Worm (Caenorhabditis elegans) whole organism, L3 larva: ENCODE results near the gene cnc-10.

Experiments used
- ama-1 ChIP-seq: fragments of 150-350 bp; optimal IDR thresholded peaks from 2 replicates; lab custom pipeline; 2018
- ceh-82 ChIP-seq: fragments of 150-350 bp; optimal IDR thresholded peaks from 2 replicates; lab custom pipeline; 2014; ENCODE audit warnings: missing biosample characterization, missing genetic modification characterization
- nhr-28 ChIP-seq: fragments of 150-350 bp; optimal IDR thresholded peaks from 2 replicates; lab custom pipeline; 2014; ENCODE audit warnings: missing biosample characterization, missing genetic modification characterization
- nhr-76 ChIP-seq: fragments of 150-350 bp; sonication (generic microtip); optimal IDR thresholded peaks from 5 replicates; lab custom pipeline; 2014; ENCODE audit warnings: missing biosample characterization, missing genetic modification characterization
- nhr-77 ChIP-seq: fragments of 150-350 bp; optimal IDR thresholded peaks from 2 replicates; lab custom pipeline; 2014; ENCODE audit warnings: missing biosample characterization, missing genetic modification characterization
- skn-1 ChIP-seq: fragments of 150-350 bp; optimal IDR thresholded peaks from 2 replicates; lab custom pipeline; 2014; ENCODE audit warnings: missing biosample characterization, missing genetic modification characterization
- snpc-4 ChIP-seq: fragments of 150-350 bp; optimal IDR thresholded peaks from 2 replicates; lab custom pipeline; 2014; ENCODE audit warnings: missing biosample characterization, missing genetic modification characterization
- zag-1 ChIP-seq: fragments of 150-350 bp; optimal IDR thresholded peaks from 2 replicates; lab custom pipeline; 2014; ENCODE audit warnings: missing biosample characterization, missing genetic modification characterization

DNA sequence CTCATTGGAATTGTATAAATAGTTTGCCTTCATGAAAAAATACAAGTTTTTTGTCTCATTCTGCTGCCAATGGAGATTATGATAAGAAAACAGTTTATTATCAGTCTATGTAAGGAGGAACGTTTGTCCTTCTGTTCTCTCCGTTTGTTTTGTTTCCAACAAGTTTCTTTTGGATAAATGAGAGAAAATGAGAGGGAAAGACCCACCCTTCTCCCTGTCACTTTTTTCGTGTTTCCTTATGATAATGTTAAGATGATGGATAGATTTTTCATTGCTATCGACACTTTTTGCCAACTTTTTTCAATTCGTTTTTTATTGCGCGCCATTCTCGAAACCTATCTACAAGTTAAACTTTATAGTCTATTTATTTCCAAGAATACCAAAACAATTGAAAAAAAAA, 48.2 kb downstream of the cnc-10 start:
- TF ChIP-seq nhr-76 (tag; lab: Kevin White, UChicago) (no peak), skn-1 (no peak), ama-1 (lab: Kevin White, UChicago) (no peak), zag-1 (tag; lab: Kevin White, UChicago) (no peak), nhr-77 (tag; lab: Kevin White, UChicago) (no peak), snpc-4 (no peak), nhr-28 (tag; lab: Kevin White, UChicago) (no peak), ceh-82 (tag; lab: Kevin White, UChicago) (no peak)
